Worm (Caenorhabditis elegans): ENCODE measurements around the gene mpdu-1.

- no peak for TF ChIP-seq med-1 (GFP tag; optimal IDR thresholded peaks at IDR 0.05; ENCODE audit: insufficient read depth)
- no peak for TF ChIP-seq ref-1 (GFP tag; conservative IDR thresholded peaks at IDR 0.05)
- TF ChIP-seq ztf-23 (GFP tag; IDR thresholded peaks at IDR 0.05) = no peak
Observed at ce11 chrV:8400808-8401207, 41.8 kb upstream of the mpdu-1 start.

Data from whole organism, midembryonic.